Fruit fly (Drosophila melanogaster) whole organism, pupa: Measurements from ENCODE around the gene CG18476.

Experiments
- CG10348 ChIP-seq: fragments of 200-800 bp; sonication (Bioruptor generic); IDR thresholded peaks from 2 replicates; pipeline ENCODE4 v1.3.6; 2022; ENCODE audit warnings: missing biosample characterization, missing genetic modification characterization
- gl ChIP-seq: fragments of 200-800 bp; sonication (Bioruptor generic); optimal IDR thresholded peaks from 2 replicates; lab custom pipeline; 2018; ENCODE audit warnings: missing biosample characterization, mild to moderate bottlenecking, missing genetic modification characterization

DNA sequence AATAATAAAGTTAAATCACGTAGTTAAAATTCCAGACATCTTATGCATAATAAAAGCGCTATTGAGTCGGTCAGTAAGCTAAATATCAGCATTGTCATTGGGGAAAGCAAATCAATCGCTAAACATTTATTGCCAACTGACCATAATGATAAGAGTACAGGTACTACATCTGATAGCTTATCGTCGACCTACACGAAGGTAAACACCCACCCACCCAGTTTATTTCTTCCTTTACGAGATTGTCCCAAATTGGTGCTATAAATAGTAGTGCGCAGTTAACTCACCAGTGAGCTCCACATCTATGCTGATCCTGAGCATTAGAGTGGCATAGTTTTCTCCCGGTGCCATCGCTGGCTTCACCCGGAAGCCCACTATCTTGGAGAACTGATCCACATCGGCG is 5.8 kb upstream of the CG18476 start:
- no peak for TF ChIP-seq gl
- TF ChIP-seq CG10348 (GFP tag; lab: Robert Waterston, UW): no peak
